Fruit fly (Drosophila melanogaster) whole organism, embryonic: ENCODE measurements around the gene stac.

Source experiments
- Atf-2 ChIP-seq: fragments of 200-800 bp; sonication (Bioruptor generic); optimal IDR thresholded peaks from 2 replicates; lab custom pipeline; 2016; ENCODE audit warnings: missing biosample characterization, missing genetic modification characterization
- BEAF-32 ChIP-seq: fragments of 200-800 bp; sonication (Bioruptor generic); optimal IDR thresholded peaks from 3 replicates; lab custom pipeline; 2017; ENCODE audit warnings: missing biosample characterization, missing genetic modification characterization, mild to moderate bottlenecking, moderate library complexity, missing genetic modification reagents
- BtbVII ChIP-seq: fragments of 200-800 bp; sonication (Bioruptor generic); optimal IDR thresholded peaks from 3 replicates; lab custom pipeline; 2017; ENCODE audit warnings: missing biosample characterization, mild to moderate bottlenecking, missing genetic modification characterization
- CG10565 ChIP-seq: fragments of 200-800 bp; sonication (Bioruptor generic); optimal IDR thresholded peaks from 3 replicates; lab custom pipeline; 2016; ENCODE audit warnings: missing biosample characterization, mild to moderate bottlenecking, missing genetic modification characterization
- CG11560 ChIP-seq: fragments of 200-800 bp; sonication (Bioruptor generic); IDR thresholded peaks from 3 replicates; pipeline ENCODE4 v1.3.6; 2022; ENCODE audit warnings: missing biosample characterization, missing genetic modification characterization
- CG12659 ChIP-seq: fragments of 200-800 bp; sonication (Bioruptor generic); optimal IDR thresholded peaks from 3 replicates; lab custom pipeline; 2017; ENCODE audit warnings: mild to moderate bottlenecking, missing biosample characterization, missing genetic modification reagents, missing genetic modification characterization
- CG2889 ChIP-seq: fragments of 200-800 bp; sonication (Bioruptor generic); IDR thresholded peaks from 3 replicates; pipeline ENCODE4 v1.3.6; 2022; ENCODE audit warnings: missing biosample characterization, missing genetic modification characterization
- CG32772 ChIP-seq: fragments of 200-800 bp; sonication (Bioruptor generic); IDR thresholded peaks from 2 replicates; pipeline ENCODE4 v1.3.6; 2022; ENCODE audit warnings: missing biosample characterization, missing genetic modification characterization
- CG6765 ChIP-seq: fragments of 200-800 bp; sonication (Bioruptor generic); optimal IDR thresholded peaks from 3 replicates; lab custom pipeline; 2017; ENCODE audit warnings: missing biosample characterization, mild to moderate bottlenecking, missing genetic modification characterization
- CG6854 ChIP-seq: fragments of 200-800 bp; sonication (Bioruptor generic); optimal IDR thresholded peaks from 3 replicates; lab custom pipeline; 2017; ENCODE audit warnings: missing biosample characterization, mild to moderate bottlenecking, missing genetic modification characterization
- CG8478 ChIP-seq: fragments of >200 bp; optimal IDR thresholded peaks from 2 replicates; lab custom pipeline; 2018
- CG9797 ChIP-seq: fragments of 200-800 bp; sonication (Bioruptor generic); optimal IDR thresholded peaks from 3 replicates; lab custom pipeline; 2018; ENCODE audit warnings: missing biosample characterization, mild to moderate bottlenecking, missing genetic modification characterization
- CG9876 ChIP-seq: fragments of 200-800 bp; sonication (Bioruptor generic); optimal IDR thresholded peaks from 2 replicates; lab custom pipeline; 2016; ENCODE audit warnings: missing biosample characterization, missing genetic modification characterization
- CG9932 ChIP-seq: fragments of 200-800 bp; sonication (Bioruptor generic); IDR thresholded peaks from 2 replicates; pipeline ENCODE4 v1.3.6; 2022; ENCODE audit warnings: missing biosample characterization, missing genetic modification characterization
- Dp ChIP-seq: fragments of 200-800 bp; sonication (Bioruptor generic); optimal IDR thresholded peaks from 2 replicates; lab custom pipeline; 2018; ENCODE audit warnings: missing biosample characterization, mild to moderate bottlenecking, missing genetic modification characterization, moderate library complexity
- ERR ChIP-seq: fragments of 200-800 bp; sonication (Bioruptor generic); optimal IDR thresholded peaks from 2 replicates; lab custom pipeline; 2016; ENCODE audit warnings: missing biosample characterization, missing genetic modification characterization
- Eip74EF ChIP-seq, 2 experiments: fragments of 200-800 bp in 1 of 2; fragments of >200 bp in 1 of 2; sonication (Bioruptor generic) in 1 of 2; optimal IDR thresholded peaks; 2 replicates each; lab custom pipeline; 2017 to 2019; ENCODE audit warnings: missing biosample characterization in 2 of 2, missing genetic modification characterization in 2 of 2, mild to moderate bottlenecking in 1 of 2, moderate library complexity in 1 of 2
- Gug ChIP-seq: fragments of 200-800 bp; sonication (Bioruptor generic); IDR thresholded peaks from 4 replicates; pipeline ENCODE4 v1.3.6; 2022; ENCODE audit warnings: missing biosample characterization, missing genetic modification characterization
- Hey ChIP-seq: fragments of 200-800 bp; sonication (Bioruptor generic); optimal IDR thresholded peaks from 3 replicates; lab custom pipeline; 2018; ENCODE audit warnings: missing biosample characterization, mild to moderate bottlenecking, missing genetic modification characterization
- HmgD ChIP-seq: fragments of 200-800 bp; sonication (Bioruptor generic); optimal IDR thresholded peaks from 3 replicates; lab custom pipeline; 2016; ENCODE audit warnings: missing biosample characterization, missing genetic modification characterization
- Hmx ChIP-seq: fragments of 200-800 bp; sonication (Bioruptor generic); optimal IDR thresholded peaks from 2 replicates; lab custom pipeline; 2016; ENCODE audit warnings: missing biosample characterization, missing genetic modification characterization
- Hr39 ChIP-seq: fragments of >200 bp; optimal IDR thresholded peaks from 2 replicates; lab custom pipeline; 2017
- Kr ChIP-seq: fragments of 200-800 bp; sonication (Bioruptor generic); optimal IDR thresholded peaks from 2 replicates; lab custom pipeline; 2017; ENCODE audit warnings: missing biosample characterization, mild to moderate bottlenecking, missing genetic modification characterization
- MESR4 ChIP-seq: fragments of 200-800 bp; sonication (Bioruptor generic); optimal IDR thresholded peaks from 2 replicates; lab custom pipeline; 2018; ENCODE audit warnings: missing biosample characterization, mild to moderate bottlenecking, missing genetic modification characterization, moderate library complexity
- Med ChIP-seq: fragments of 200-800 bp; sonication (Bioruptor generic); peaks from one replicate; lab custom pipeline; 2016; ENCODE audit warnings: missing biosample characterization, missing genetic modification characterization, mild to moderate bottlenecking, inconsistent platforms, moderate library complexity
- Meics ChIP-seq: fragments of 200-800 bp; sonication (Bioruptor generic); optimal IDR thresholded peaks from 2 replicates; lab custom pipeline; 2017; ENCODE audit warnings: missing biosample characterization, mild to moderate bottlenecking, missing genetic modification characterization
- NC2α ChIP-seq: fragments of 200-800 bp; sonication (Bioruptor generic); optimal IDR thresholded peaks from 2 replicates; lab custom pipeline; 2016; ENCODE audit warnings: missing biosample characterization, missing genetic modification characterization
- NFAT ChIP-seq: fragments of 200-800 bp; sonication (Bioruptor generic); IDR thresholded peaks from 2 replicates; pipeline ENCODE4 v1.3.6; 2022; ENCODE audit warnings: missing biosample characterization, missing genetic modification characterization
- Ravus ChIP-seq: fragments of 200-800 bp; sonication (Bioruptor generic); IDR thresholded peaks from 2 replicates; pipeline ENCODE4 v1.3.6; 2022; ENCODE audit warnings: missing biosample characterization, missing genetic modification characterization
- Trl ChIP-seq, 3 experiments: fragments of >200 bp in 2 of 3; fragments of 200-800 bp in 1 of 3; sonication (Bioruptor generic) in 1 of 3; optimal IDR thresholded peaks; 2 replicates in 1 of 3; 3 replicates in 2 of 3; lab custom pipeline; 2016 to 2017; ENCODE audit warnings: missing biosample characterization in 1 of 3, missing genetic modification characterization in 1 of 3
- amos ChIP-seq: fragments of 200-800 bp; sonication (Bioruptor generic); IDR thresholded peaks from 2 replicates; pipeline ENCODE4 v1.3.6; 2022; ENCODE audit warnings: missing biosample characterization, missing genetic modification characterization; ENCODE audit not compliant: partially characterized antibody
- aop ChIP-seq: fragments of 200-800 bp; sonication (Bioruptor generic); IDR thresholded peaks from 2 replicates; pipeline ENCODE4 v1.3.6; 2022; ENCODE audit warnings: missing biosample characterization, missing genetic modification characterization
- chinmo ChIP-seq: fragments of 200-800 bp; sonication (Bioruptor generic); IDR thresholded peaks from 4 replicates; pipeline ENCODE4 v1.3.6; 2022; ENCODE audit warnings: missing biosample characterization, missing genetic modification characterization; ENCODE audit not compliant: partially characterized antibody
- dpn ChIP-seq, 2 experiments: fragments of 200-800 bp; sonication (Bioruptor generic); optimal IDR thresholded peaks; 3 replicates each; lab custom pipeline; 2016; ENCODE audit warnings: missing biosample characterization in 2 of 2, missing genetic modification characterization in 2 of 2
- fd64A ChIP-seq: fragments of 200-800 bp; sonication (Bioruptor generic); optimal IDR thresholded peaks from 3 replicates; lab custom pipeline; 2018; ENCODE audit warnings: missing biosample characterization, mild to moderate bottlenecking, missing genetic modification characterization
- fd96Cb ChIP-seq: fragments of 200-800 bp; sonication (Bioruptor generic); optimal IDR thresholded peaks from 2 replicates; lab custom pipeline; 2018; ENCODE audit warnings: missing biosample characterization, mild to moderate bottlenecking, missing genetic modification characterization, moderate library complexity
- ham ChIP-seq: fragments of 200-800 bp; sonication (Bioruptor generic); IDR thresholded peaks from 2 replicates; pipeline ENCODE4 v1.3.6; 2022; ENCODE audit warnings: missing biosample characterization, missing genetic modification characterization
- hbn ChIP-seq: fragments of 200-800 bp; sonication (Bioruptor generic); IDR thresholded peaks from 2 replicates; pipeline ENCODE4 v1.3.6; 2022; ENCODE audit warnings: missing biosample characterization, missing genetic modification characterization; ENCODE audit not compliant: partially characterized antibody
- jing ChIP-seq: fragments of 200-800 bp; sonication (Bioruptor generic); optimal IDR thresholded peaks from 2 replicates; lab custom pipeline; 2018; ENCODE audit warnings: missing biosample characterization, mild to moderate bottlenecking, missing genetic modification characterization
- kni ChIP-seq: fragments of 200-800 bp; sonication (Bioruptor generic); optimal IDR thresholded peaks from 3 replicates; lab custom pipeline; 2017; ENCODE audit warnings: mild to moderate bottlenecking, missing biosample characterization, missing genetic modification reagents, missing genetic modification characterization
- lab ChIP-seq: fragments of 200-800 bp; sonication (Bioruptor generic); optimal IDR thresholded peaks from 3 replicates; lab custom pipeline; 2017; ENCODE audit warnings: missing biosample characterization, missing genetic modification characterization, mild to moderate bottlenecking, moderate library complexity, missing genetic modification reagents
- org-1 ChIP-seq: fragments of 200-800 bp; sonication (Bioruptor generic); optimal IDR thresholded peaks from 2 replicates; lab custom pipeline; 2017; ENCODE audit warnings: missing biosample characterization, missing genetic modification characterization
- pho ChIP-seq: fragments of 200-800 bp; sonication (Bioruptor generic); optimal IDR thresholded peaks from 2 replicates; lab custom pipeline; 2016; ENCODE audit warnings: missing biosample characterization, missing genetic modification characterization
- pzg ChIP-seq: fragments of 200-800 bp; sonication (Bioruptor generic); optimal IDR thresholded peaks from 3 replicates; lab custom pipeline; 2018; ENCODE audit warnings: missing biosample characterization, mild to moderate bottlenecking, missing genetic modification characterization, moderate library complexity
- row ChIP-seq: fragments of 200-800 bp; sonication (Bioruptor generic); IDR thresholded peaks from 3 replicates; pipeline ENCODE4 v1.3.6; 2022; ENCODE audit warnings: missing biosample characterization, missing genetic modification characterization
- sens ChIP-seq: fragments of 200-800 bp; sonication (Bioruptor generic); peaks from one replicate; lab custom pipeline; 2016; ENCODE audit warnings: missing biosample characterization, missing genetic modification characterization
- so ChIP-seq: fragments of 200-800 bp; sonication (Bioruptor generic); IDR thresholded peaks from 3 replicates; pipeline ENCODE4 v1.3.6; 2022; ENCODE audit warnings: missing biosample characterization, missing genetic modification characterization
- tap ChIP-seq: fragments of 200-800 bp; optimal IDR thresholded peaks from 3 replicates; lab custom pipeline; 2019; ENCODE audit warnings: missing biosample characterization, mild to moderate bottlenecking, missing genetic modification characterization, moderate library complexity
- tgo ChIP-seq: fragments of 200-800 bp; sonication (Bioruptor generic); IDR thresholded peaks from 3 replicates; pipeline ENCODE4 v1.3.6; 2022; ENCODE audit warnings: missing biosample characterization, missing genetic modification characterization
- toy ChIP-seq: fragments of 200-800 bp; sonication (Bioruptor generic); IDR thresholded peaks from 2 replicates; pipeline ENCODE4 v1.3.6; 2022; ENCODE audit warnings: missing biosample characterization, missing genetic modification characterization
- vnd ChIP-seq: fragments of 200-800 bp; sonication (Bioruptor generic); IDR thresholded peaks from 3 replicates; pipeline ENCODE4 v1.3.6; 2022; ENCODE audit warnings: missing biosample characterization, missing genetic modification characterization; ENCODE audit not compliant: partially characterized antibody
- wor ChIP-seq: fragments of 200-800 bp; sonication (Bioruptor generic); IDR thresholded peaks from 2 replicates; pipeline ENCODE4 v1.3.6; 2022; ENCODE audit warnings: missing biosample characterization, missing genetic modification characterization

stac gene

DNA sequence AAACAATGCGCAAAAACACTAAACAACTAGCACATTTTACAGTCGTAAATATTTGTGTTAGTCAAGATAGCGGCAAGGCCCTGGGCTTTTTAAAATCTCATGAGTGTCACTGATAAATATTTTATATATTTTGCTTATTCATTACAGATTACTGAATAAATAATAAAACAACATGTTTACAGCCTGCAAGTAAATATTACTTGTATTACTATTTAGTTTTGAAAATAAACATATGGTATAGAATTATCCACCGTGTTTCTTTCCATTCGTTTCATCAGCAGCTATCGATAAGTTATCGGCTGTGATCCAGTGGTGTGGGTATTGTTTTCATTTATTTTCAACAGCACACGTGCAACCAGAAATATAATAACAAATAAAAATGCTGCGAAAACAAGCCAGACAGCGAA lies 18.5 kb downstream of the stac start, which contains the start of the genes shams and CG11920 (continued):
- peak; percentile 52; the same call in 1 of the 3 replicates for TF ChIP-seq vnd
- TF ChIP-seq ERR (GFP tag; lab: Kevin White, UChicago) = no peak
- TF ChIP-seq kni = no peak
- no peak for TF ChIP-seq fd64A (GFP tag; lab: Kevin White, UChicago)
- TF ChIP-seq Kr = no peak
- no peak for TF ChIP-seq jing (GFP tag; lab: Kevin White, UChicago)
- no peak for TF ChIP-seq Gug
- TF ChIP-seq CG11560 (tag; lab: Robert Waterston, UW) = no peak
- peak; percentile 79 for TF ChIP-seq Med (GFP tag; lab: Kevin White, UChicago)
- TF ChIP-seq Atf-2 (GFP tag; lab: Kevin White, UChicago) = no peak
- peak; percentile 59 for TF ChIP-seq row (GFP tag; lab: Robert Waterston, UW)
- no peak; the same call in 1 of the 2 replicates for TF ChIP-seq amos (GFP tag; lab: Robert Waterston, UW)
- TF ChIP-seq BEAF-32 (GFP tag; lab: Kevin White, UChicago) = peak; percentile 65
- no peak for TF ChIP-seq NC2α
- TF ChIP-seq CG9876 (GFP tag; lab: Kevin White, UChicago) = no peak
- no peak for TF ChIP-seq Trl (optimal IDR thresholded peaks at IDR 0.05; lab: Kevin White, UChicago)
- TF ChIP-seq Trl (GFP tag; optimal IDR thresholded peaks at IDR 0.05; lab: Kevin White, UChicago) = no peak
- no peak for TF ChIP-seq chinmo (GFP tag; lab: Robert Waterston, UW)
- TF ChIP-seq Hmx (GFP tag; lab: Kevin White, UChicago) = no peak
- no peak for TF ChIP-seq pho (GFP tag; lab: Kevin White, UChicago)
- TF ChIP-seq Hey (tag; lab: Kevin White, UChicago) = no peak
- no peak for TF ChIP-seq toy (GFP tag; lab: Robert Waterston, UW)
- TF ChIP-seq hbn = no peak
- TF ChIP-seq CG8478 (lab: Kevin White, UChicago) = no peak
- TF ChIP-seq CG9932 (GFP tag; lab: Robert Waterston, UW) = no peak
- peak; percentile 54 for TF ChIP-seq CG12659 (GFP tag; lab: Kevin White, UChicago)
- TF ChIP-seq pzg (GFP tag; lab: Kevin White, UChicago) = peak; percentile 47
- peak; percentile 80 for TF ChIP-seq sens (GFP tag; lab: Kevin White, UChicago)
- TF ChIP-seq Dp = peak; percentile 30
- no peak for TF ChIP-seq tgo (GFP tag; lab: Robert Waterston, UW)
- no peak for TF ChIP-seq Meics (GFP tag; lab: Kevin White, UChicago)
- TF ChIP-seq CG10565 = no peak
- TF ChIP-seq CG6854 (GFP tag; lab: Kevin White, UChicago) = no peak
- TF ChIP-seq aop (GFP tag; lab: Robert Waterston, UW) = no peak
- peak; percentile 50 for TF ChIP-seq MESR4
- TF ChIP-seq CG32772 (GFP tag; lab: Robert Waterston, UW) = no peak
- peak in 1 of 2 experiments; percentile 6 for TF ChIP-seq dpn (GFP tag; optimal IDR thresholded peaks at IDR 0.05; lab: Kevin White, UChicago)
- TF ChIP-seq NFAT (GFP tag; lab: Robert Waterston, UW) = no peak
- no peak for TF ChIP-seq lab
- TF ChIP-seq tap (tag; lab: Kevin White, UChicago) = no peak
- TF ChIP-seq CG6765 (GFP tag; lab: Kevin White, UChicago) = no peak
- no peak for TF ChIP-seq wor (GFP tag; lab: Robert Waterston, UW)
- no peak for TF ChIP-seq Hr39
- TF ChIP-seq CG2889 (GFP tag; lab: Robert Waterston, UW) = no peak
- TF ChIP-seq BtbVII (GFP tag; lab: Kevin White, UChicago) = no peak
- no peak for TF ChIP-seq ham (GFP tag; lab: Robert Waterston, UW)
- no peak for TF ChIP-seq CG9797
- TF ChIP-seq fd96Cb = no peak
- no peak for TF ChIP-seq org-1 (GFP tag; lab: Kevin White, UChicago)
- TF ChIP-seq so (GFP tag; lab: Robert Waterston, UW) = no peak
- TF ChIP-seq Ravus (GFP tag; lab: Robert Waterston, UW) = no peak
- TF ChIP-seq HmgD (GFP tag; lab: Kevin White, UChicago) = no peak
- TF ChIP-seq Eip74EF (GFP tag; optimal IDR thresholded peaks at IDR 0.05; lab: Kevin White, UChicago) = no peak
